Fruit fly (Drosophila melanogaster) whole organism, embryonic: ENCODE measurements around the gene Hayan.

Experiments
- ATbp ChIP-seq: fragments of 200-800 bp; sonication (Bioruptor generic); optimal IDR thresholded peaks from 2 replicates; lab custom pipeline; 2017; ENCODE audit warnings: missing biosample characterization, mild to moderate bottlenecking, missing genetic modification characterization, missing genetic modification reagents
- Abd-B ChIP-seq: fragments of 200-800 bp; sonication (Bioruptor generic); optimal IDR thresholded peaks from 2 replicates; lab custom pipeline; 2018; ENCODE audit warnings: missing biosample characterization, mild to moderate bottlenecking, missing genetic modification characterization, moderate library complexity
- Antp ChIP-seq: fragments of 200-800 bp; sonication (Bioruptor generic); optimal IDR thresholded peaks from 3 replicates; lab custom pipeline; 2016; ENCODE audit warnings: missing biosample characterization, missing genetic modification characterization
- Awh ChIP-seq: fragments of 200-800 bp; sonication (Bioruptor generic); IDR thresholded peaks from 2 replicates; pipeline ENCODE4, ENCODE4 v1.3.6; 2022; ENCODE audit warnings: missing biosample characterization, missing genetic modification characterization
- CG11560 ChIP-seq: fragments of 200-800 bp; sonication (Bioruptor generic); IDR thresholded peaks from 3 replicates; pipeline ENCODE4 v1.3.6; 2022; ENCODE audit warnings: missing biosample characterization, missing genetic modification characterization
- CG13123 ChIP-seq: fragments of 200-800 bp; sonication (Bioruptor generic); optimal IDR thresholded peaks from 2 replicates; lab custom pipeline; 2016; ENCODE audit warnings: missing biosample characterization, missing genetic modification characterization
- CG15073 ChIP-seq: fragments of 200-800 bp; sonication (Bioruptor generic); optimal IDR thresholded peaks from 2 replicates; lab custom pipeline; 2016; ENCODE audit warnings: missing biosample characterization, missing genetic modification characterization
- CG17612 ChIP-seq: fragments of 200-800 bp; sonication (Bioruptor generic); IDR thresholded peaks from 2 replicates; pipeline ENCODE4 v1.3.6; 2022; ENCODE audit warnings: missing biosample characterization, missing genetic modification characterization
- CG18262 ChIP-seq: fragments of 200-800 bp; optimal IDR thresholded peaks from 3 replicates; lab custom pipeline; 2019; ENCODE audit warnings: missing biosample characterization, mild to moderate bottlenecking, missing genetic modification characterization, moderate library complexity
- CG30020 ChIP-seq: fragments of 200-800 bp; optimal IDR thresholded peaks from 2 replicates; lab custom pipeline; 2019; ENCODE audit warnings: missing biosample characterization, mild to moderate bottlenecking, missing genetic modification characterization, moderate library complexity
- CG3281 ChIP-seq: fragments of 200-800 bp; sonication (Bioruptor generic); optimal IDR thresholded peaks from 3 replicates; lab custom pipeline; 2017; ENCODE audit warnings: missing biosample characterization, mild to moderate bottlenecking, missing genetic modification characterization
- CG3726 ChIP-seq: fragments of 200-800 bp; sonication (Bioruptor generic); IDR thresholded peaks from 3 replicates; pipeline ENCODE4, ENCODE4 v1.3.6; 2022; ENCODE audit warnings: missing biosample characterization, missing genetic modification characterization
- CG6765 ChIP-seq: fragments of 200-800 bp; sonication (Bioruptor generic); optimal IDR thresholded peaks from 3 replicates; lab custom pipeline; 2017; ENCODE audit warnings: missing biosample characterization, mild to moderate bottlenecking, missing genetic modification characterization
- CG7786 ChIP-seq: fragments of 200-800 bp; sonication (Bioruptor generic); optimal IDR thresholded peaks from 2 replicates; lab custom pipeline; 2016; ENCODE audit warnings: missing biosample characterization, missing genetic modification characterization
- CG9932 ChIP-seq: fragments of 200-800 bp; sonication (Bioruptor generic); IDR thresholded peaks from 2 replicates; pipeline ENCODE4 v1.3.6; 2022; ENCODE audit warnings: missing biosample characterization, missing genetic modification characterization
- CkIIα-i1 ChIP-seq: fragments of 200-800 bp; sonication (Bioruptor generic); IDR thresholded peaks from 2 replicates; pipeline ENCODE4 v1.3.6; 2022; ENCODE audit warnings: missing biosample characterization, missing genetic modification characterization
- CoRest ChIP-seq: fragments of 200-800 bp; sonication (Bioruptor generic); optimal IDR thresholded peaks from 3 replicates; lab custom pipeline; 2018; ENCODE audit warnings: missing biosample characterization, mild to moderate bottlenecking, missing genetic modification characterization, moderate library complexity
- D19B ChIP-seq: fragments of 200-800 bp; sonication (Bioruptor generic); optimal IDR thresholded peaks from 2 replicates; lab custom pipeline; 2017; ENCODE audit warnings: missing biosample characterization, mild to moderate bottlenecking, missing genetic modification characterization
- HLH4C ChIP-seq: fragments of 200-800 bp; sonication (Bioruptor generic); IDR thresholded peaks from 3 replicates; pipeline ENCODE4 v1.3.6; 2022; ENCODE audit warnings: missing biosample characterization, missing genetic modification characterization; ENCODE audit not compliant: partially characterized antibody
- HmgD ChIP-seq: fragments of 200-800 bp; sonication (Bioruptor generic); optimal IDR thresholded peaks from 3 replicates; lab custom pipeline; 2016; ENCODE audit warnings: missing biosample characterization, missing genetic modification characterization
- Hsf ChIP-seq: fragments of 200-800 bp; sonication (Bioruptor generic); optimal IDR thresholded peaks from 3 replicates; lab custom pipeline; 2016; ENCODE audit warnings: missing biosample characterization, missing genetic modification characterization
- Kr ChIP-seq: fragments of 200-800 bp; sonication (Bioruptor generic); optimal IDR thresholded peaks from 2 replicates; lab custom pipeline; 2017; ENCODE audit warnings: missing biosample characterization, mild to moderate bottlenecking, missing genetic modification characterization
- Lpt ChIP-seq: fragments of >200 bp; optimal IDR thresholded peaks from 2 replicates; lab custom pipeline; 2018; ENCODE audit warnings: missing biosample characterization, missing genetic modification characterization
- NC2α ChIP-seq: fragments of 200-800 bp; sonication (Bioruptor generic); optimal IDR thresholded peaks from 2 replicates; lab custom pipeline; 2016; ENCODE audit warnings: missing biosample characterization, missing genetic modification characterization
- NFAT ChIP-seq: fragments of 200-800 bp; sonication (Bioruptor generic); IDR thresholded peaks from 2 replicates; pipeline ENCODE4 v1.3.6; 2022; ENCODE audit warnings: missing biosample characterization, missing genetic modification characterization
- Opbp ChIP-seq: fragments of 200-800 bp; sonication (Bioruptor generic); IDR thresholded peaks from 3 replicates; pipeline ENCODE4 v1.3.6; 2022; ENCODE audit warnings: missing biosample characterization, missing genetic modification characterization; ENCODE audit not compliant: partially characterized antibody
- Optix ChIP-seq: fragments of 200-800 bp; sonication (Bioruptor generic); IDR thresholded peaks from 3 replicates; pipeline ENCODE4 v1.3.6; 2022; ENCODE audit warnings: missing biosample characterization, missing genetic modification characterization
- Rfx ChIP-seq: fragments of 200-800 bp; sonication (Bioruptor generic); IDR thresholded peaks from 2 replicates; pipeline ENCODE4 v1.3.6; 2022; ENCODE audit warnings: missing biosample characterization, missing genetic modification characterization
- Scr ChIP-seq: fragments of 200-800 bp; sonication (Bioruptor generic); IDR thresholded peaks from 2 replicates; pipeline ENCODE4 v1.3.6; 2022; ENCODE audit warnings: missing biosample characterization, missing genetic modification characterization; ENCODE audit not compliant: partially characterized antibody
- Taf1 ChIP-seq: fragments of 200-800 bp; sonication (Bioruptor generic); IDR thresholded peaks from 2 replicates; pipeline ENCODE4 v1.3.6; 2022; ENCODE audit warnings: missing biosample characterization, missing genetic modification characterization
- Xbp1 ChIP-seq: fragments of 200-800 bp; sonication (Bioruptor generic); optimal IDR thresholded peaks from 3 replicates; lab custom pipeline; 2016; ENCODE audit warnings: missing biosample characterization, mild to moderate bottlenecking, missing genetic modification characterization
- ac ChIP-seq: fragments of 200-800 bp; sonication (Bioruptor generic); optimal IDR thresholded peaks from 3 replicates; lab custom pipeline; 2017; ENCODE audit warnings: missing biosample characterization, mild to moderate bottlenecking, missing genetic modification characterization
- ash1 ChIP-seq: fragments of 200-800 bp; sonication (Bioruptor generic); optimal IDR thresholded peaks from 2 replicates; lab custom pipeline; 2018; ENCODE audit warnings: missing biosample characterization, mild to moderate bottlenecking, missing genetic modification characterization
- cas ChIP-seq: fragments of 200-800 bp; sonication (Bioruptor generic); IDR thresholded peaks from 2 replicates; pipeline ENCODE4 v1.3.6; 2022; ENCODE audit warnings: missing biosample characterization, missing genetic modification characterization
- da ChIP-seq: fragments of 200-800 bp; sonication (Bioruptor generic); optimal IDR thresholded peaks from 2 replicates; lab custom pipeline; 2016; ENCODE audit warnings: missing biosample characterization, missing genetic modification characterization
- dimm ChIP-seq: fragments of 200-800 bp; sonication (Bioruptor generic); IDR thresholded peaks from 2 replicates; pipeline ENCODE4 v1.3.6; 2022; ENCODE audit warnings: missing biosample characterization, missing genetic modification characterization
- exex ChIP-seq: fragments of 200-800 bp; sonication (Bioruptor generic); optimal IDR thresholded peaks from 4 replicates; lab custom pipeline; 2018; ENCODE audit warnings: missing biosample characterization, mild to moderate bottlenecking, missing genetic modification characterization, moderate library complexity
- fru ChIP-seq: fragments of >200 bp; optimal IDR thresholded peaks from 2 replicates; lab custom pipeline; 2017
- gce ChIP-seq: fragments of 200-800 bp; sonication (Bioruptor generic); IDR thresholded peaks from 3 replicates; pipeline ENCODE4 v1.3.6; 2022; ENCODE audit warnings: missing biosample characterization, missing genetic modification characterization
- gem ChIP-seq: fragments of 200-800 bp; sonication (Bioruptor generic); optimal IDR thresholded peaks from 2 replicates; lab custom pipeline; 2019; ENCODE audit warnings: missing biosample characterization, mild to moderate bottlenecking, missing genetic modification characterization, moderate library complexity
- grau ChIP-seq: fragments of 200-800 bp; optimal IDR thresholded peaks from 3 replicates; lab custom pipeline; 2019; ENCODE audit warnings: missing biosample characterization, mild to moderate bottlenecking, missing genetic modification characterization, moderate library complexity
- hbn ChIP-seq: fragments of 200-800 bp; sonication (Bioruptor generic); IDR thresholded peaks from 2 replicates; pipeline ENCODE4 v1.3.6; 2022; ENCODE audit warnings: missing biosample characterization, missing genetic modification characterization; ENCODE audit not compliant: partially characterized antibody
- jigr1 ChIP-seq: fragments of 200-800 bp; sonication (Bioruptor generic); IDR thresholded peaks from 3 replicates; pipeline ENCODE4 v1.3.6; 2022; ENCODE audit warnings: missing biosample characterization, missing genetic modification characterization
- lola ChIP-seq, 3 experiments: fragments of >200 bp in 2 of 3; fragments of 200-800 bp in 1 of 3; sonication (Bioruptor generic) in 1 of 3; optimal IDR thresholded peaks; 2 replicates each; lab custom pipeline; 2017 to 2019; ENCODE audit warnings: missing biosample characterization in 3 of 3, missing genetic modification characterization in 3 of 3, mild to moderate bottlenecking in 1 of 3, moderate library complexity in 1 of 3
- mirr ChIP-seq: fragments of 200-800 bp; sonication (Bioruptor generic); optimal IDR thresholded peaks from 3 replicates; lab custom pipeline; 2018; ENCODE audit warnings: missing biosample characterization, mild to moderate bottlenecking, missing genetic modification characterization
- pnt ChIP-seq: fragments of 200-800 bp; sonication (Bioruptor generic); optimal IDR thresholded peaks from 3 replicates; lab custom pipeline; 2016; ENCODE audit warnings: missing biosample characterization, missing genetic modification characterization
- rib ChIP-seq: fragments of 200-800 bp; sonication (Bioruptor generic); IDR thresholded peaks from 2 replicates; pipeline ENCODE4 v1.3.6; 2022; ENCODE audit warnings: missing biosample characterization, missing genetic modification characterization
- ro ChIP-seq: fragments of 200-800 bp; sonication (Bioruptor generic); IDR thresholded peaks from 2 replicates; pipeline ENCODE4 v1.3.6; 2022; ENCODE audit warnings: missing biosample characterization, missing genetic modification characterization
- run ChIP-seq: fragments of 200-800 bp; sonication (Bioruptor generic); optimal IDR thresholded peaks from 3 replicates; lab custom pipeline; 2018; ENCODE audit warnings: missing biosample characterization, mild to moderate bottlenecking, missing genetic modification characterization
- tio ChIP-seq: fragments of 200-800 bp; sonication (Bioruptor generic); optimal IDR thresholded peaks from 2 replicates; lab custom pipeline; 2017; ENCODE audit warnings: missing biosample characterization, missing genetic modification characterization, inconsistent platforms
- toy ChIP-seq: fragments of 200-800 bp; sonication (Bioruptor generic); IDR thresholded peaks from 2 replicates; pipeline ENCODE4 v1.3.6; 2022; ENCODE audit warnings: missing biosample characterization, missing genetic modification characterization
- yki ChIP-seq: fragments of >200 bp; optimal IDR thresholded peaks from 3 replicates; lab custom pipeline; 2018
- zen2 ChIP-seq: fragments of 200-800 bp; sonication (Bioruptor generic); IDR thresholded peaks from 3 replicates; pipeline ENCODE4 v1.3.6; 2022; ENCODE audit warnings: missing biosample characterization, missing genetic modification characterization; ENCODE audit not compliant: partially characterized antibody

Hayan gene

dm6 chrX:18533308-18533707 lies 49.7 kb upstream of the Hayan start:
- TF ChIP-seq hbn (GFP tag; lab: Robert Waterston, UW) (no peak), CkIIα-i1 (GFP tag; lab: Robert Waterston, UW) (no peak), CoRest (peak; percentile 46), rib (GFP tag; lab: Robert Waterston, UW) (no peak), zen2 (GFP tag; lab: Robert Waterston, UW) (no peak), Awh (GFP tag; lab: Robert Waterston, UW) (no peak), fru (lab: Kevin White, UChicago) (no peak), CG15073 (GFP tag; lab: Kevin White, UChicago) (no peak), NFAT (GFP tag; lab: Robert Waterston, UW) (no peak), grau (tag; lab: Kevin White, UChicago) (peak; percentile 52), CG13123 (GFP tag; lab: Kevin White, UChicago) (no peak), Optix (GFP tag; lab: Robert Waterston, UW) (no peak), dimm (no peak), CG17612 (GFP tag; lab: Robert Waterston, UW) (no peak), D19B (GFP tag; lab: Kevin White, UChicago) (no peak), exex (tag; lab: Kevin White, UChicago) (no peak), Hsf (peak; percentile 3), toy (no peak), HLH4C (GFP tag; lab: Robert Waterston, UW) (no peak), tio (no peak), mirr (GFP tag; lab: Kevin White, UChicago) (no peak), NC2α (GFP tag; lab: Kevin White, UChicago) (no peak), Abd-B (peak; percentile 75), ash1 (no peak), jigr1 (no peak), Rfx (GFP tag; lab: Robert Waterston, UW) (no peak), yki (lab: Kevin White, UChicago) (no peak), ac (GFP tag; lab: Kevin White, UChicago) (no peak), CG11560 (no peak), Antp (GFP tag; lab: Kevin White, UChicago) (no peak), CG3281 (no peak), Kr (GFP tag; lab: Kevin White, UChicago) (no peak), Scr (GFP tag; lab: Robert Waterston, UW) (no peak), CG7786 (GFP tag; lab: Kevin White, UChicago) (no peak), CG9932 (no peak), Opbp (GFP tag; lab: Robert Waterston, UW) (no peak), ATbp (GFP tag; lab: Kevin White, UChicago) (peak; percentile 60), gce (GFP tag; lab: Robert Waterston, UW) (no peak), Taf1 (GFP tag; lab: Robert Waterston, UW) (no peak), CG3726 (GFP tag; lab: Robert Waterston, UW) (0 out of 3 replicates have a peak, but pooled peaks have one; percentile 27), CG18262 (tag; lab: Kevin White, UChicago) (peak; percentile 55), CG30020 (tag; lab: Kevin White, UChicago) (no peak), lola (GFP tag; optimal IDR thresholded peaks at IDR 0.05; lab: Kevin White, UChicago) (peak in 1 of 3 experiments; percentile 57), CG6765 (GFP tag; lab: Kevin White, UChicago) (no peak), gem (tag; lab: Kevin White, UChicago) (peak; percentile 70), HmgD (GFP tag; lab: Kevin White, UChicago) (no peak), cas (GFP tag; lab: Robert Waterston, UW) (no peak), ro (GFP tag; lab: Robert Waterston, UW) (0 out of 2 replicates have a peak, but pooled peaks have one; percentile 29), da (GFP tag; lab: Kevin White, UChicago) (no peak), pnt (GFP tag; lab: Kevin White, UChicago) (no peak), Xbp1 (GFP tag; lab: Kevin White, UChicago) (peak; percentile 41), Lpt (GFP tag; lab: Kevin White, UChicago) (no peak), run (tag; lab: Kevin White, UChicago) (no peak)
